Worm (Caenorhabditis elegans): ENCODE results near the gene F07A11.5.

F07A11.5 gene

DNA sequence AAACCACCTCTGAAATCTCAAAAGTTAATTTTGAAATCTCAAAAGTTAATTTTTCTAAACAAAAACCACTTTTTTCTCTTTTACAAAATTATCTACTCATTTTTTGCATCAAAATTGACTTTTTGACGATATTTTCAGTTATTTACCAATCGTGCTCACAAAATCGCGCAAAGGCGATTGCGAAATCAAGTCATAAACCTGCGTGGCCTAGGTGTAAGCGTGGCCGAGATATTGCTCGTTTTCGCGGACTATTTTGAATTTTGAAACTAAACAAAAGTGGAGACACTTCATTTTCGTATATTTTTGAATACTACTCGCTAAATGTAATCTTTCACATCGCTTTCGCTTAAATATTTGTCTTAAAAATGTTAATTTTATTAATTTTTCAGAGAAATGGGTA is 33.8 kb upstream of the F07A11.5 start, which contains the start of gene smc-6:
Gene smc-6, plus strand, starts transcription at position 390 of the 400 bp plus-strand sequence.
- TF ChIP-seq tab-1 (GFP tag; IDR thresholded peaks at IDR 0.05) (no peak), T22C8.4 (GFP tag; IDR thresholded peaks at IDR 0.05) (no peak), flt-1 (GFP tag; IDR thresholded peaks at IDR 0.05) (no peak), med-1 (GFP tag; optimal IDR thresholded peaks at IDR 0.05; ENCODE audit: insufficient read depth) (no peak), ztf-23 (GFP tag; IDR thresholded peaks at IDR 0.05) (no peak), ref-1 (GFP tag; conservative IDR thresholded peaks at IDR 0.05) (no peak), ztf-29 (GFP tag; IDR thresholded peaks at IDR 0.05) (no peak), cog-1 (tag; optimal IDR thresholded peaks at IDR 0.05) (no peak), klf-2 (GFP tag; conservative IDR thresholded peaks at IDR 0.05) (no peak)

DNA sequence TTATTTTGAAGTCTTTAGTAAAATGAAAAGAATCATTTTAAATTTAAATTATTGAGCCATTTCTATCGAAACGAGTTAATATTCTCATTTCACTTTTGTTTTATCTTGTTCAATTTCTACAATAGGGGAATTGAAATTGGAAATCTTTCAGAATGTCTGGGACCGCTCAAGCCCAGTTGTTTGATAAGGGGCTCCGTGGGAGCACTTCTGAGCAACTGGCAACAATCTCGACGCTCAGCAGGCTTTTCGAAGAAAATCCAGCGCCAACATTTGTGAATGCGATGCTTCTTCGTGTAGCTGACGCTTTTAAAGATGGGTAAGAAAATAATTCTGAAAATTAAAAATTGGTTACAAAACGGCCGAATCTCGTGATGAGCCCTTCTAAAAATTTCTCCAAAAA is 29.4 kb upstream of the F07A11.5 start, which contains the start of gene ints-7:
Gene ints-7, plus strand, starts transcription at position 152 of the 400 bp plus-strand sequence.
- no peak for TF ChIP-seq klf-2 (GFP tag; conservative IDR thresholded peaks at IDR 0.05)
- TF ChIP-seq ref-1 (GFP tag; conservative IDR thresholded peaks at IDR 0.05) = no peak
- TF ChIP-seq T22C8.4 (GFP tag; IDR thresholded peaks at IDR 0.05) = no peak
- no peak for TF ChIP-seq ztf-29 (GFP tag; IDR thresholded peaks at IDR 0.05)
- no peak for TF ChIP-seq med-1 (GFP tag; optimal IDR thresholded peaks at IDR 0.05; ENCODE audit: insufficient read depth)
- no peak for TF ChIP-seq tab-1 (GFP tag; IDR thresholded peaks at IDR 0.05)
- no peak for TF ChIP-seq ztf-23 (GFP tag; IDR thresholded peaks at IDR 0.05)
- no peak for TF ChIP-seq flt-1 (GFP tag; IDR thresholded peaks at IDR 0.05)
- no peak for TF ChIP-seq cog-1 (tag; optimal IDR thresholded peaks at IDR 0.05)

DNA sequence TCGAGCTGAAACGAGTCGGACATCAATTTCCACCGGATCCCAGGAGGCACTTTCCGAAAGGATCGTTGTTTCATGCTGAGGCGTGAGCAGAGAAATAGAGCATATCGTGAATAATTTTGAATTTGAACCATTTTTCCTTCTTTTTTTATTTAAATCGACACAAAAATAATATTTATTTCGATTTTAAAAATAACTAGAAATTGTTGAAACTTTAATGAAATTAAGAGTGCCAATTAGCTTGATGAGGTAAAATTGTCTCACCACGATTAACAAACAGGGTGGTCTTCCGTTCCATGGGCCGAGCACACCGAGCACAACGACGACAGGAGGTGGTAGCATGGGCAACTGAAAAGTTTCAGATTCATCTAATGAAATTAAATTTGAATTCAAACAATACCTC is 23.8 kb upstream of the F07A11.5 start:
- TF ChIP-seq T22C8.4 (GFP tag; IDR thresholded peaks at IDR 0.05) = no peak

DNA sequence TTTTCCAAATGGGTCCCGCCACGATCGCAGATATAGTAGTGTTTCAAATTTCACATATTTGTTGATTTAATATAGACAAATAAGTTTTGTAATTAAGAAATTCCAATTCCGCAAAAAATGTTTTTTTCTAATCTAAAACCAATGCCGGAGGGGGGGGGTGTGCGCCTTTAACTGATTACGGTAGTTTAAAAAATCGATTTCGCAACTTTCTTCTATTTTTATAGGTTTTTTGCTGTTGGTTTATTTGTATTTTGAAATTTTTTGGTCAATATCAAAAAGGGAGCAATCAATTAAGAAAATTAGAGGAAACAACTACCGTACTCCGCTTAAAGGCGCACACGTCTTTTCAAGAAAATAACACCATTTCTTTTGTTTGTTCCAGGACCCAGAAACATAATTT is 20.5 kb upstream of the F07A11.5 start:
- TF ChIP-seq ztf-23 (GFP tag; IDR thresholded peaks at IDR 0.05) (no peak), ztf-29 (GFP tag; IDR thresholded peaks at IDR 0.05) (no peak), flt-1 (GFP tag; IDR thresholded peaks at IDR 0.05) (no peak)

DNA sequence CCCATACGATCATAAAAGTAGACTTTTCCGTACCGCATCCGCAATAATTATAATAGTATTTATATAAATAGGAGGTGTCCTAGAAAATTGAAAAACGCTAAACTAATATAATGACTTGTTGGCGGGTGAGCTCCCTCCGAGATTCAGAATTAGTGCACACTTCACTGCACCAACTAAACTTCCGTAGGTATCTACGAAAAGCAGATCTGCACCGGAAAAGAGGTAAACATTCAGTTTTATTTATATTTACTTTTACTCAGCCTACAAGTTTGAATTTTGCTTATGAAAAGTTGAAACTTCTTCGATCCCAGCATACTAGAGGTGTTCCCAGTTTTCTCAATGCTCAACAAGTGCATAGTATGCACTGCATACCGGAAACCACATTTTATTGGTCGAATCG is 20.1 kb upstream of the F07A11.5 start, which contains the start of gene F07A11.1:
Gene F07A11.1, minus strand, starts transcription at position 101 of the 400 bp plus-strand sequence.
- TF ChIP-seq med-1 (GFP tag; optimal IDR thresholded peaks at IDR 0.05; ENCODE audit: insufficient read depth) = no peak
- no peak for TF ChIP-seq T22C8.4 (GFP tag; IDR thresholded peaks at IDR 0.05)
- TF ChIP-seq cog-1 (tag; optimal IDR thresholded peaks at IDR 0.05) = no peak
- TF ChIP-seq flt-1 (GFP tag; IDR thresholded peaks at IDR 0.05) = no peak
- TF ChIP-seq ref-1 (GFP tag; conservative IDR thresholded peaks at IDR 0.05) = no peak

DNA sequence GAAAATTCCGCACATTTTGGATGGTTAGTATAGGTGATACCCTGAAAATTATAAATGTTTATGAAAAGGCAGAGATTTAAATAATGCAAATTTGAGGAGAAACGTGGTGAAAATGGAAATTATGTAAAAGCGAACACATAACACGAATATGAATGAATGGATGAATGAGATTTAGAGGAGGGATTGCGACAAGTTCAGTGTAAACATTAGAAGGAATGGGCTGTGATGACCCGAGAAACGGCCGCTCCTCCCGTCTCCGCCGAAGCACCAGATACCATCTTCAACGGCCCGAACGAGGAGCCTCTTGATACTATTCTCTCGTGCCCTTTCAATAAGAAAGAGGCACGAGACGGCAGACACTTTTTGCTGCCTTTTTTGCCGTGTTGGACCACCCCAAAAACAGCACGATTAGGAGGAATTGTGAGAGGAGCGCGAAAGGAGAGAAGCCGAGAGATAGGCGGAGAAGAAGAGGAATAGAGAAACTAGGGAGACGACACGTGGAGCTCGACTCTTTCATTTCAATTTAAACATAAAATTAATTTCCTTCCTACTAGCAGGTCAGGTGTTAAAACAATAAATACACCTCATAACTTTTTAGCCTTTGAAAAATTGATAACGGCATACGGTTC is 16.6 kb upstream of the F07A11.5 start, which contains the start of gene gfat-1:
Gene gfat-1, minus strand, starts transcription at position 51 of the 629 bp plus-strand sequence.
- TF ChIP-seq med-1 (GFP tag; optimal IDR thresholded peaks at IDR 0.05; ENCODE audit: insufficient read depth) = no peak
- no peak for TF ChIP-seq tab-1 (GFP tag; IDR thresholded peaks at IDR 0.05)
- no peak for TF ChIP-seq klf-2 (GFP tag; conservative IDR thresholded peaks at IDR 0.05)
- TF ChIP-seq ref-1 (GFP tag; conservative IDR thresholded peaks at IDR 0.05) = no peak
- TF ChIP-seq ztf-23 (GFP tag; IDR thresholded peaks at IDR 0.05) = no peak
- TF ChIP-seq T22C8.4 (GFP tag; IDR thresholded peaks at IDR 0.05) = no peak
- TF ChIP-seq cog-1 (tag; optimal IDR thresholded peaks at IDR 0.05) = no peak
- TF ChIP-seq ztf-29 (GFP tag; IDR thresholded peaks at IDR 0.05) = no peak
- TF ChIP-seq flt-1 (GFP tag; IDR thresholded peaks at IDR 0.05) = no peak

DNA sequence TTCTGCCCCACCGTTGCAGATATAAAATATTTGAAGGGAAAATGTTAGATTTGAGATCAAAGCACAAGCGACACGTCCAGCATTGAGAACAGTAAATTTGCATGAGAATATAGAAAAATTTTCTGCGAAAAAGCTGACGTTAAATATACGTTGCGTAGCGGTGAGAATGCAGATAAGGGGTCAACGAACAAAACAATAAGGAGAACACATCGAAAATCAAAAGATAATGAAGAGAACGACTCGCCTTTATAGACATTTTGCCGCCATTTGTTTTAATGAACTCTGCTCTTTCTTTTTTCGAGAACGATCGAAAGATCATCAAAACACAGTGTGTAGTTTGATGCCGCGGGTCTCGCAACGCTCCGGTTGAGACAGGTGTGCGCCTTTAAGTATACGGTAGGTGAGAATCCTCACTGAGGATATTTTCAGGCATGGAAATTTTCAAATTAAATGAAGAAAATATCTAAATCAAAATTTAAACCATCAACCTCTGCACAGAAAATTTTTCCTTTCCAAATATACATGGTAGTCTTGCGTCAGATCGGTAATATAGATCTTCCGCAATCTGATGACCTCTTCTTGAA is 15.9 kb upstream of the F07A11.5 start:
- TF ChIP-seq ztf-23 (GFP tag; IDR thresholded peaks at IDR 0.05) (no peak), klf-2 (GFP tag; conservative IDR thresholded peaks at IDR 0.05) (no peak), flt-1 (GFP tag; IDR thresholded peaks at IDR 0.05) (no peak), ztf-29 (GFP tag; IDR thresholded peaks at IDR 0.05) (no peak), tab-1 (GFP tag; IDR thresholded peaks at IDR 0.05) (no peak), ref-1 (GFP tag; conservative IDR thresholded peaks at IDR 0.05) (no peak), cog-1 (tag; optimal IDR thresholded peaks at IDR 0.05) (no peak), med-1 (GFP tag; optimal IDR thresholded peaks at IDR 0.05; ENCODE audit: insufficient read depth) (no peak), T22C8.4 (GFP tag; IDR thresholded peaks at IDR 0.05) (no peak)

DNA sequence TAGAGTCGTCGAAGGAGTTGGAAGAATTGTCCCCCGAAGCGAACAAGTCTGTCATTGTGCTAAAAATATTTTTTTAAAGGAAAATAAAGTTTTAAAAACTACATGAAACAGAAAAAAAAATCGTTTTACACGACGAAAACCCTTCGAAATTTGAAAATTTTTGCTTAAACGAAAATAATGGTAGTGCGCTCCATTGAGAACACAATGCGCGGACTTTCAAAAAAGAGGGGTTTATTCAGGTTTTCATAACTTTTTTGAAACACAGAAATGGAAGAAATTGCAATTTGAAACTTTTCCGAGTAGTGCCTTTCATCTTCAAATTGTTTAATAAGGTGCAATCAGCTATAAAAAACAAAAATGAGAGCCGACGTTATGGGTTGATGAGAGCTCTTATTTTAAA is 12.3 kb upstream of the F07A11.5 start, which contains the start of gene npp-5:
Gene npp-5, minus strand, starts transcription at position 59 of the 400 bp plus-strand sequence.
- no peak for TF ChIP-seq ref-1 (GFP tag; conservative IDR thresholded peaks at IDR 0.05)
- no peak for TF ChIP-seq med-1 (GFP tag; optimal IDR thresholded peaks at IDR 0.05; ENCODE audit: insufficient read depth)
- no peak for TF ChIP-seq flt-1 (GFP tag; IDR thresholded peaks at IDR 0.05)
- TF ChIP-seq ztf-23 (GFP tag; IDR thresholded peaks at IDR 0.05) = no peak
- TF ChIP-seq cog-1 (tag; optimal IDR thresholded peaks at IDR 0.05) = no peak
- no peak for TF ChIP-seq tab-1 (GFP tag; IDR thresholded peaks at IDR 0.05)
- TF ChIP-seq T22C8.4 (GFP tag; IDR thresholded peaks at IDR 0.05) = no peak
- no peak for TF ChIP-seq klf-2 (GFP tag; conservative IDR thresholded peaks at IDR 0.05)
- no peak for TF ChIP-seq ztf-29 (GFP tag; IDR thresholded peaks at IDR 0.05)

DNA sequence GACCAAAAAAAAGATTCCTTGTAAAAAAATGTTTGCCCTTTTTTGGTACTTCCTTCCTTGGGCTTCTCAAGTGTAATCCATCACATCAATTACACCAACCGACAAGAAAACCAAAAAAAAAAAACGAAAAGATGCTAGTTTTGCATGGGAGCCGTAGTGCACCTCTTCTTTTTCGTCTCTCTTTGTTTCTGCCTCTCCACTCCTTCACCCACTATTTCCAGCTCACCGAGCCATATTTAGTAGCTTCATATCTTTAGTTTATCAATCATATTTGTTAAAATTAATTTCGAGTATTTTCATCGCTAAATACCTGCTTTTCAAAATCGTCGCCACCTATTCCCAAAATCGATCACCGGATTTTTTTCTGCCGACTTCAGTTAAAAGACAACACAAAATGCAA is 11.4 kb upstream of the F07A11.5 start, which contains the start of gene F07A11.4:
Gene F07A11.4, plus strand, starts transcription at position 301 of the 400 bp plus-strand sequence.
- TF ChIP-seq flt-1 (GFP tag; IDR thresholded peaks at IDR 0.05) (no peak), ztf-23 (GFP tag; IDR thresholded peaks at IDR 0.05) (no peak), cog-1 (tag; optimal IDR thresholded peaks at IDR 0.05) (no peak), T22C8.4 (GFP tag; IDR thresholded peaks at IDR 0.05) (no peak), med-1 (GFP tag; optimal IDR thresholded peaks at IDR 0.05; ENCODE audit: insufficient read depth) (no peak), klf-2 (GFP tag; conservative IDR thresholded peaks at IDR 0.05) (no peak), ztf-29 (GFP tag; IDR thresholded peaks at IDR 0.05) (no peak), ref-1 (GFP tag; conservative IDR thresholded peaks at IDR 0.05) (no peak), tab-1 (GFP tag; IDR thresholded peaks at IDR 0.05) (no peak)
